Worm (Caenorhabditis elegans): ENCODE results near the gene T19H12.2.
A peak's percentile ranks its signal among the peaks of the same experiment; 100 is the strongest.

The T19H12.2 gene

ce11 chrV:4933268-4933667 is 43.0 kb downstream of the T19H12.2 start:
- no peak for TF ChIP-seq nhr-43 (tag; optimal IDR thresholded peaks at IDR 0.05; ENCODE audit: poor library complexity, severe bottlenecking)
- TF ChIP-seq mml-1 (tag; optimal IDR thresholded peaks at IDR 0.05) = no peak
- no peak for TF ChIP-seq ama-1 (optimal IDR thresholded peaks at IDR 0.05)

DNA sequence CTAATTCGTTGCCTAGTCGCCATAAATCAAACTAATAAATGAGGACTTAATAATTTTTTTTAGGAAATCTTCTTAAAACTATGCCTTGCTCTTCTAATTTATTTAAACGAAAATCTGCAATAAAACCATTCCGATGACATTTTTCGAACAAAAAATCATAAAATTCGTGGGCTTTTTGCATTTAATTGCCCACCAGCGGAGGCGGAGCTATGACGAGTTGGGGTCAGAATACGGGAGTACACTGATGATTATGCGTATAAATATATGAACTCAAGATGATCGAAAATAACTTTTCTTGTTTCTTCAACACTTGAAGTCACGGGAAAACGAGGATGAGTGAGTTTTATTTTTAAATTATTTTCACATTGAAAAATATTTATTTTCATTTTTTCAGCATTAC is 44.2 kb downstream of the T19H12.2 start, which contains the start of gene catp-2:
Gene catp-2, plus strand, starts transcription at position 301 of the 400 bp plus-strand sequence.
- TF ChIP-seq eor-1 (tag; optimal IDR thresholded peaks at IDR 0.05) (no peak), fkh-10 (GFP tag; optimal IDR thresholded peaks at IDR 0.05) (no peak), ceh-28 (tag; optimal IDR thresholded peaks at IDR 0.05) (no peak), nhr-23 (tag; optimal IDR thresholded peaks at IDR 0.05) (no peak), hmg-11 (tag; optimal IDR thresholded peaks at IDR 0.05) (no peak), lsy-12 (tag; optimal IDR thresholded peaks at IDR 0.05) (no peak)

DNA sequence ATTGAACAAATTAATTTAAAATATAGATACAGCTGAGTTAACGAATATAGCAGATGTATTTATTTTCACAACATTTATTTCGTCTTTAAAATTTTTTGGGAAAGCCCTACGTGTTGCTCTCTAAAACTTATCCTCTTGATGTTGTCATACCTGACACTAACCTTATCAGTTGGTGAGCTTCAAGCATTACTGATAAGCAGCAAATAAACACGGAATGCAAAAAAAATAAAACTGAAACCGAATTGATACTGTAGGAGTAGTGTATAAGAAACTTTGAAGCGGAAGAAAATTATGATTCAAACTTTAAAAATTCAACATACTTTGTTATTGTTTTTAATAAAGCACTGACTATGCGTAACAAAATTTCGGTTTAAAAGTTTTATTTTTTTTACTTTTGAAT is 44.9 kb downstream of the T19H12.2 start:
- no peak for TF ChIP-seq elt-1 (tag; optimal IDR thresholded peaks at IDR 0.05)
- no peak for TF ChIP-seq nhr-67 (tag; optimal IDR thresholded peaks at IDR 0.05)
- TF ChIP-seq nhr-76 (tag; optimal IDR thresholded peaks at IDR 0.05) = no peak
- TF ChIP-seq pqm-1 (tag; optimal IDR thresholded peaks at IDR 0.05) = peak; percentile 51
- no peak for TF ChIP-seq zag-1 (tag; optimal IDR thresholded peaks at IDR 0.05)
- no peak for TF ChIP-seq R02D3.7 (tag; optimal IDR thresholded peaks at IDR 0.05)
- TF ChIP-seq eor-1 (tag; optimal IDR thresholded peaks at IDR 0.05) = no peak
- TF ChIP-seq nhr-25 (tag; optimal IDR thresholded peaks at IDR 0.05) = no peak
- no peak for TF ChIP-seq egl-27 (tag; optimal IDR thresholded peaks at IDR 0.05)
- TF ChIP-seq elt-2 (tag; optimal IDR thresholded peaks at IDR 0.05) = peak; percentile 37
- TF ChIP-seq skn-1 (tag; optimal IDR thresholded peaks at IDR 0.05) = no peak
- TF ChIP-seq nfya-1 (tag; optimal IDR thresholded peaks at IDR 0.05; ENCODE audit: insufficient read depth) = no peak
- no peak for TF ChIP-seq ztf-11 (tag; optimal IDR thresholded peaks at IDR 0.05)
- no peak for TF ChIP-seq nhr-23 (tag; optimal IDR thresholded peaks at IDR 0.05)
- TF ChIP-seq fkh-2 (tag; optimal IDR thresholded peaks at IDR 0.05) = no peak
- TF ChIP-seq unc-39 (tag; optimal IDR thresholded peaks at IDR 0.05) = no peak
- TF ChIP-seq nhr-11 (tag; optimal IDR thresholded peaks at IDR 0.05) = no peak

DNA sequence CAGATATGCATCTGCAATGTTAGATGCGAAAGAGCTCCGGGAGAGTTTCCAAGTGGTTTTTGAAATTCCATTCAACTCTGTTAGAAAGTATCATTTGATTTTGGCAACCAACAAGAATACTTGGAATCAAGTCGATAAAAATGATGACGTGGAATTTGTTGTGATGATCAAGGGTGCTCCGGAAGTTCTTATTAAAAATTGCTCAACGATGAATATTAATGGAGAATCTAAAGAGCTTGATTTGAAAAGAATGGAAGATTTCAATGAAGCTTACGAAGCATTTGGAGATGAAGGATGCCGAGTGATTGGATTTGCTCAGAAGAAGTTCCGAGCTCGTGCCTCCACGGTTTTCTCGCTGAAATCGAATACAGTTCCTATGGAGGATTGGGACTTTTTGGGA is 47.1 kb downstream of the T19H12.2 start:
- TF ChIP-seq tbx-2 (tag; optimal IDR thresholded peaks at IDR 0.05) = no peak
- no peak for TF ChIP-seq nhr-25 (tag; optimal IDR thresholded peaks at IDR 0.05)
- TF ChIP-seq nhr-23 (tag; optimal IDR thresholded peaks at IDR 0.05) = no peak
- no peak for TF ChIP-seq fos-1 (tag; optimal IDR thresholded peaks at IDR 0.05)
- TF ChIP-seq lsy-12 (tag; optimal IDR thresholded peaks at IDR 0.05) = no peak
- no peak for TF ChIP-seq nfya-1 (tag; optimal IDR thresholded peaks at IDR 0.05; ENCODE audit: insufficient read depth)
- no peak for TF ChIP-seq nhr-43 (tag; optimal IDR thresholded peaks at IDR 0.05; ENCODE audit: poor library complexity, severe bottlenecking)

Measured in whole organism, L3 larva.